Worm (Caenorhabditis elegans) whole organism, young adult: ENCODE data around the gene K11C4.2.

ENCODE experiments used
- B0035.1 ChIP-seq: sonication (generic microtip); optimal IDR thresholded peaks from 2 replicates; lab custom pipeline; 2016; ENCODE audit warnings: missing genetic modification characterization, mild to moderate bottlenecking, missing compliant biosample characterization, missing genotype, missing genetic modification reagents
- F10E7.11 ChIP-seq: sonication (generic microtip); optimal IDR thresholded peaks from 2 replicates; lab custom pipeline; 2017; ENCODE audit warnings: mild to moderate bottlenecking, missing genetic modification characterization, moderate library complexity, missing compliant biosample characterization
- F37B4.10 ChIP-seq: fragments of 200-800 bp; sonication (Bioruptor generic); IDR thresholded peaks from 2 replicates; pipeline ENCODE4 v1.3.6; 2022; ENCODE audit warnings: missing genetic modification characterization, missing compliant biosample characterization
- F55B11.4 ChIP-seq: sonication (generic microtip); optimal IDR thresholded peaks from 2 replicates; lab custom pipeline; 2016; ENCODE audit warnings: missing compliant biosample characterization, missing genetic modification characterization, borderline replicate concordance; ENCODE audit not compliant: insufficient read depth
- K12H6.12 ChIP-seq: fragments of 200-800 bp; sonication (Bioruptor generic); optimal IDR thresholded peaks from 2 replicates; lab custom pipeline; 2018; ENCODE audit warnings: mild to moderate bottlenecking, missing genetic modification characterization, missing compliant biosample characterization
- T26A5.8 ChIP-seq: sonication (generic microtip); optimal IDR thresholded peaks from 2 replicates; lab custom pipeline; 2016; ENCODE audit warnings: missing genetic modification characterization, missing compliant biosample characterization
- Y95B8A.8 ChIP-seq: fragments of 200-800 bp; sonication (Bioruptor generic); IDR thresholded peaks from 2 replicates; pipeline ENCODE4 v1.3.6; 2022; ENCODE audit warnings: missing genetic modification reagents, missing genetic modification characterization, missing compliant biosample characterization
- ZK185.1 ChIP-seq: sonication (generic microtip); optimal IDR thresholded peaks from 2 replicates; lab custom pipeline; 2016; ENCODE audit warnings: mild to moderate bottlenecking, missing genetic modification characterization, missing compliant biosample characterization; ENCODE audit not compliant: poor library complexity, severe bottlenecking
- athp-1 ChIP-seq: sonication (generic microtip); optimal IDR thresholded peaks from 2 replicates; lab custom pipeline; 2017; ENCODE audit warnings: mild to moderate bottlenecking, missing genetic modification characterization, missing compliant biosample characterization
- bed-2 ChIP-seq: fragments of 200-800 bp; sonication (Bioruptor generic); IDR thresholded peaks from 2 replicates; pipeline ENCODE4 v1.3.6; 2022; ENCODE audit warnings: missing genetic modification reagents, missing genetic modification characterization, missing compliant biosample characterization
- ceh-100 ChIP-seq: fragments of 200-800 bp; sonication (Bioruptor generic); IDR thresholded peaks from 2 replicates; pipeline ENCODE4 v1.3.6; 2022; ENCODE audit warnings: missing genetic modification reagents, missing genetic modification characterization, missing compliant biosample characterization
- ceh-27 ChIP-seq: fragments of 200-800 bp; sonication (Bioruptor generic); optimal IDR thresholded peaks from 2 replicates; lab custom pipeline; 2018; ENCODE audit warnings: mild to moderate bottlenecking, missing genetic modification characterization, moderate library complexity, missing compliant biosample characterization
- chd-7 ChIP-seq: sonication (generic microtip); optimal IDR thresholded peaks from 2 replicates; lab custom pipeline; 2016; ENCODE audit warnings: mild to moderate bottlenecking, missing genetic modification characterization, moderate library complexity, missing compliant biosample characterization
- dox-1 ChIP-seq: fragments of 200-800 bp; sonication (Bioruptor generic); IDR thresholded peaks from 2 replicates; pipeline ENCODE4 v1.3.6; 2022; ENCODE audit warnings: missing genetic modification reagents, missing genetic modification characterization, missing compliant biosample characterization
- dpff-1 ChIP-seq: sonication (generic microtip); optimal IDR thresholded peaks from 2 replicates; lab custom pipeline; 2017; ENCODE audit warnings: mild to moderate bottlenecking, missing genetic modification characterization, missing compliant biosample characterization
- egl-18 ChIP-seq: fragments of 200-800 bp; sonication (Bioruptor generic); IDR thresholded peaks from 2 replicates; pipeline ENCODE4 v1.3.6; 2022; ENCODE audit warnings: missing genetic modification reagents, missing genetic modification characterization, missing compliant biosample characterization
- egrh-3 ChIP-seq: fragments of 200-800 bp; sonication (Bioruptor generic); IDR thresholded peaks from 2 replicates; pipeline ENCODE4 v1.3.6; 2022; ENCODE audit warnings: missing genetic modification reagents, missing genetic modification characterization, missing compliant biosample characterization
- gei-17 ChIP-seq: fragments of 200-800 bp; sonication (Bioruptor generic); optimal IDR thresholded peaks from 2 replicates; lab custom pipeline; 2018; ENCODE audit warnings: mild to moderate bottlenecking, missing genetic modification characterization, missing compliant biosample characterization
- him-1 ChIP-seq: sonication (generic microtip); optimal IDR thresholded peaks from 2 replicates; lab custom pipeline; 2016; ENCODE audit warnings: missing genotype, missing genetic modification reagents, missing genetic modification characterization, missing compliant biosample characterization
- hlh-26 ChIP-seq: fragments of 200-800 bp; sonication (Bioruptor generic); conservative IDR thresholded peaks from 2 replicates; pipeline ENCODE4 v1.3.6; 2022; ENCODE audit warnings: missing genetic modification reagents, missing genetic modification characterization, missing compliant biosample characterization
- hmg-1.2 ChIP-seq: fragments of 200-800 bp; sonication (Bioruptor generic); IDR thresholded peaks from 2 replicates; pipeline ENCODE4 v1.3.6; 2022; ENCODE audit warnings: missing genetic modification reagents, missing genetic modification characterization, missing compliant biosample characterization
- lag-1 ChIP-seq: fragments of 200-800 bp; sonication (Bioruptor generic); IDR thresholded peaks from 2 replicates; pipeline ENCODE4 v1.3.6; 2022; ENCODE audit warnings: missing genetic modification reagents, missing genetic modification characterization, missing compliant biosample characterization
- lin-35 ChIP-seq, 3 experiments: fragments of 150-350 bp in 2 of 3; sonication (generic microtip) in 1 of 3; optimal IDR thresholded peaks; 2 replicates each; lab custom pipeline; 2014 to 2018; ENCODE audit warnings: missing biosample characterization in 3 of 3, missing genetic modification characterization in 3 of 3, missing genetic modification reagents in 3 of 3
- lin-40 ChIP-seq: sonication (generic microtip); optimal IDR thresholded peaks from 2 replicates; lab custom pipeline; 2016; ENCODE audit warnings: missing genetic modification characterization, mild to moderate bottlenecking, missing compliant biosample characterization, missing genotype, missing genetic modification reagents
- lin-54 ChIP-seq: fragments of 200-800 bp; sonication (Bioruptor generic); optimal IDR thresholded peaks from 2 replicates; lab custom pipeline; 2018; ENCODE audit warnings: mild to moderate bottlenecking, missing genetic modification characterization, missing compliant biosample characterization
- lir-1 ChIP-seq: fragments of 200-800 bp; sonication (Bioruptor generic); conservative IDR thresholded peaks from 2 replicates; pipeline ENCODE4 v1.3.6; 2022; ENCODE audit warnings: missing genetic modification reagents, missing genetic modification characterization, missing compliant biosample characterization
- lsl-1 ChIP-seq: fragments of 200-800 bp; sonication (Bioruptor generic); optimal IDR thresholded peaks from 2 replicates; lab custom pipeline; 2018; ENCODE audit warnings: mild to moderate bottlenecking, missing genetic modification characterization, moderate library complexity, missing compliant biosample characterization
- madf-10 ChIP-seq: sonication (generic microtip); optimal IDR thresholded peaks from 2 replicates; lab custom pipeline; 2016; ENCODE audit warnings: mild to moderate bottlenecking, missing genetic modification characterization, missing compliant biosample characterization
- madf-3 ChIP-seq: fragments of 200-800 bp; sonication (Bioruptor generic); IDR thresholded peaks from 2 replicates; pipeline ENCODE4 v1.3.6; 2022; ENCODE audit warnings: missing genetic modification reagents, missing genetic modification characterization, missing compliant biosample characterization
- mcd-1 ChIP-seq: fragments of 200-800 bp; sonication (Bioruptor generic); IDR thresholded peaks from 2 replicates; pipeline ENCODE4 v1.3.6; 2022; ENCODE audit warnings: missing genetic modification reagents, missing genetic modification characterization, missing compliant biosample characterization
- mel-28 ChIP-seq: sonication (generic microtip); optimal IDR thresholded peaks from 2 replicates; lab custom pipeline; 2016; ENCODE audit warnings: borderline replicate concordance, mild to moderate bottlenecking, missing genetic modification characterization, missing compliant biosample characterization
- mxl-1 ChIP-seq: sonication (generic microtip); optimal IDR thresholded peaks from 2 replicates; lab custom pipeline; 2016; ENCODE audit warnings: missing genetic modification characterization, missing compliant biosample characterization
- pbrm-1 ChIP-seq: fragments of 200-800 bp; sonication (Bioruptor generic); IDR thresholded peaks from 2 replicates; pipeline ENCODE4 v1.3.6; 2022; ENCODE audit warnings: missing genetic modification reagents, missing genetic modification characterization, missing compliant biosample characterization
- rcor-1 ChIP-seq: fragments of 200-800 bp; sonication (Bioruptor generic); IDR thresholded peaks from 2 replicates; pipeline ENCODE4 v1.3.6; 2022; ENCODE audit warnings: missing genetic modification reagents, missing genetic modification characterization, missing compliant biosample characterization
- rec-8 ChIP-seq, 2 experiments: sonication (generic microtip); optimal IDR thresholded peaks; 2 replicates each; lab custom pipeline; 2016; ENCODE audit warnings: mild to moderate bottlenecking in 2 of 2, missing genetic modification characterization in 2 of 2, missing genetic modification reagents in 2 of 2, missing genotype in 2 of 2, missing biosample characterization in 1 of 2, missing compliant biosample characterization in 1 of 2, moderate library complexity in 1 of 2
- repo-1 ChIP-seq: sonication (generic microtip); optimal IDR thresholded peaks from 2 replicates; lab custom pipeline; 2017; ENCODE audit warnings: mild to moderate bottlenecking, missing genetic modification characterization, missing compliant biosample characterization
- sdz-38 ChIP-seq: sonication (generic microtip); optimal IDR thresholded peaks from 2 replicates; lab custom pipeline; 2016; ENCODE audit warnings: missing genotype, missing genetic modification characterization, missing compliant biosample characterization
- snpc-4 ChIP-seq, 5 experiments: fragments of 150-350 bp in 1 of 5; sonication (generic microtip) in 4 of 5; optimal IDR thresholded peaks; 2 replicates each; lab custom pipeline; 2014 to 2018; ENCODE audit warnings: missing genetic modification characterization in 5 of 5, missing biosample characterization in 3 of 5, antibody characterized with exemption in 2 of 5, mild to moderate bottlenecking in 2 of 5, missing compliant biosample characterization in 2 of 5, missing genotype in 2 of 5, moderate library complexity in 2 of 5, missing genetic modification reagents in 1 of 5
- somi-1 ChIP-seq: fragments of 200-800 bp; sonication (Bioruptor generic); optimal IDR thresholded peaks from 2 replicates; lab custom pipeline; 2018; ENCODE audit warnings: mild to moderate bottlenecking, missing genetic modification characterization, missing compliant biosample characterization
- sptf-2 ChIP-seq: fragments of 200-800 bp; sonication (Bioruptor generic); optimal IDR thresholded peaks from 2 replicates; lab custom pipeline; 2018; ENCODE audit warnings: mild to moderate bottlenecking, missing genetic modification characterization, missing compliant biosample characterization
- tlf-1 ChIP-seq: fragments of 200-800 bp; sonication (Bioruptor generic); optimal IDR thresholded peaks from 2 replicates; lab custom pipeline; 2018; ENCODE audit warnings: mild to moderate bottlenecking, missing genetic modification characterization, missing compliant biosample characterization
- xnd-1 ChIP-seq: sonication (generic microtip); optimal IDR thresholded peaks from 2 replicates; lab custom pipeline; 2016; ENCODE audit warnings: missing genotype, missing genetic modification reagents, missing genetic modification characterization, missing compliant biosample characterization
- zfh-2 ChIP-seq: fragments of 200-800 bp; sonication (Bioruptor generic); conservative IDR thresholded peaks from 2 replicates; pipeline ENCODE4 v1.3.6; 2022; ENCODE audit warnings: missing genetic modification reagents, missing genetic modification characterization, missing compliant biosample characterization
- ztf-18 ChIP-seq: sonication (generic microtip); optimal IDR thresholded peaks from 2 replicates; lab custom pipeline; 2016; ENCODE audit warnings: missing genotype, mild to moderate bottlenecking, missing genetic modification characterization, missing compliant biosample characterization
- ztf-22 ChIP-seq: fragments of 200-800 bp; sonication (Bioruptor generic); optimal IDR thresholded peaks from 2 replicates; lab custom pipeline; 2018; ENCODE audit warnings: mild to moderate bottlenecking, missing genetic modification characterization, moderate library complexity, missing compliant biosample characterization
- ztf-26 ChIP-seq: sonication (generic microtip); optimal IDR thresholded peaks from 2 replicates; lab custom pipeline; 2017; ENCODE audit warnings: missing genetic modification characterization, missing compliant biosample characterization
- ztf-28 ChIP-seq: fragments of 200-800 bp; sonication (Bioruptor generic); IDR thresholded peaks from 2 replicates; pipeline ENCODE4 v1.3.6; 2022; ENCODE audit warnings: missing genetic modification reagents, missing genetic modification characterization, missing compliant biosample characterization
- ztf-6 ChIP-seq: fragments of 200-800 bp; sonication (Bioruptor generic); IDR thresholded peaks from 2 replicates; pipeline ENCODE4 v1.3.6; 2022; ENCODE audit warnings: missing genetic modification reagents, missing genetic modification characterization, missing compliant biosample characterization

Gene K11C4.2

ce11 chrV:6879490-6879889 is 15.4 kb upstream of the K11C4.2 start:
- TF ChIP-seq gei-17 (GFP tag; lab: Kevin White, UChicago) (peak; percentile 16), F55B11.4 (no peak), ztf-22 (GFP tag; lab: Kevin White, UChicago) (no peak), pbrm-1 (GFP tag; lab: Robert Waterston, UW) (peak; percentile 60; the same call in 1 of the 2 replicates), lag-1 (GFP tag; lab: Robert Waterston, UW) (no peak), dox-1 (GFP tag; lab: Robert Waterston, UW) (peak; percentile 74), lin-35 (GFP tag; optimal IDR thresholded peaks at IDR 0.05; lab: Kevin White, UChicago) (peak in 1 of 3 experiments; percentile 52), lir-1 (GFP tag; lab: Robert Waterston, UW) (no peak), rcor-1 (peak; percentile 67), lin-40 (tag; lab: Kevin White, UChicago) (peak; percentile 66), repo-1 (peak; percentile 25), him-1 (no peak), sptf-2 (GFP tag; lab: Kevin White, UChicago) (no peak), ceh-27 (peak; percentile 78), ceh-100 (GFP tag; lab: Robert Waterston, UW) (no peak), rec-8 (tag; optimal IDR thresholded peaks at IDR 0.05; lab: Kevin White, UChicago) (peak in 1 of 2 experiments; percentile 8), hmg-1.2 (GFP tag; lab: Robert Waterston, UW) (peak; percentile 58), ZK185.1 (tag; lab: Kevin White, UChicago) (no peak), ztf-28 (GFP tag; lab: Robert Waterston, UW) (no peak), dpff-1 (tag; lab: Kevin White, UChicago) (no peak), snpc-4 (GFP tag; optimal IDR thresholded peaks at IDR 0.05; lab: Kevin White, UChicago) (peak; percentile 2), snpc-4 (tag; optimal IDR thresholded peaks at IDR 0.05; lab: Kevin White, UChicago) (peak in 2 of 4 experiments; percentile 48), egl-18 (0 out of 2 replicates have a peak, but pooled peaks have one; percentile 45), F10E7.11 (tag; lab: Kevin White, UChicago) (no peak), tlf-1 (GFP tag; lab: Kevin White, UChicago) (no peak), somi-1 (GFP tag; lab: Kevin White, UChicago) (peak; percentile 20), lsl-1 (GFP tag; lab: Kevin White, UChicago) (no peak), chd-7 (tag; lab: Kevin White, UChicago) (peak; percentile 57), Y95B8A.8 (GFP tag; lab: Robert Waterston, UW) (no peak), mel-28 (tag; lab: Kevin White, UChicago) (no peak), zfh-2 (GFP tag; lab: Robert Waterston, UW) (peak; percentile 99), ztf-26 (peak; percentile 34), madf-10 (tag; lab: Kevin White, UChicago) (peak; percentile 44), hlh-26 (GFP tag; lab: Robert Waterston, UW) (no peak), xnd-1 (tag; lab: Kevin White, UChicago) (no peak), sdz-38 (tag; lab: Kevin White, UChicago) (no peak), K12H6.12 (tag; lab: Kevin White, UChicago) (peak; percentile 87), B0035.1 (tag; lab: Kevin White, UChicago) (no peak), F37B4.10 (GFP tag; lab: Robert Waterston, UW) (no peak), mcd-1 (GFP tag; lab: Robert Waterston, UW) (peak; percentile 52), ztf-18 (tag; lab: Kevin White, UChicago) (peak; percentile 3), bed-2 (GFP tag; lab: Robert Waterston, UW) (peak; percentile 40; the same call in 1 of the 2 replicates), madf-3 (GFP tag; lab: Robert Waterston, UW) (peak; percentile 54; the same call in 1 of the 2 replicates), lin-54 (GFP tag; lab: Kevin White, UChicago) (peak; percentile 17), athp-1 (peak; percentile 45), mxl-1 (tag; lab: Kevin White, UChicago) (no peak), ztf-6 (GFP tag; lab: Robert Waterston, UW) (peak; percentile 35; the same call in 1 of the 2 replicates), T26A5.8 (tag; lab: Kevin White, UChicago) (no peak), egrh-3 (GFP tag; lab: Robert Waterston, UW) (peak; percentile 71; the same call in 1 of the 2 replicates)
